Worm (Caenorhabditis elegans) whole organism, mixed stage, embryonic: Measurements from ENCODE around the gene lsm-5.

Experiments
- drap-1 ChIP-seq: fragments of 200-800 bp; sonication (Bioruptor generic); optimal IDR thresholded peaks from 3 replicates; lab custom pipeline; 2018; ENCODE audit warnings: mild to moderate bottlenecking, missing genetic modification characterization, missing compliant biosample characterization
- elt-3 ChIP-seq: fragments of 150-350 bp; optimal IDR thresholded peaks from 2 replicates; lab custom pipeline; 2014; ENCODE audit warnings: missing biosample characterization, missing genetic modification characterization
- mls-2 ChIP-seq: sonication (generic microtip); optimal IDR thresholded peaks from 2 replicates; lab custom pipeline; 2016; ENCODE audit warnings: mild to moderate bottlenecking, missing genetic modification characterization, moderate library complexity, missing compliant biosample characterization
- nhr-28 ChIP-seq: fragments of 150-350 bp; optimal IDR thresholded peaks from 2 replicates; lab custom pipeline; 2014; ENCODE audit warnings: missing biosample characterization, missing genetic modification characterization
- snpc-4 ChIP-seq: fragments of 150-350 bp; optimal IDR thresholded peaks from 2 replicates; lab custom pipeline; 2014; ENCODE audit warnings: missing biosample characterization, missing genetic modification characterization

- TF ChIP-seq nhr-28 (tag; lab: Kevin White, UChicago) (no peak), mls-2 (tag; lab: Kevin White, UChicago) (no peak), elt-3 (tag; lab: Kevin White, UChicago) (no peak), drap-1 (GFP tag; lab: Kevin White, UChicago) (no peak), snpc-4 (tag; lab: Kevin White, UChicago) (no peak)
These were observed 48.3 kb upstream of the lsm-5 start, which contains the start of gene lgc-31 for ce11 chrV:15521920-15522319.
